Fruit fly (Drosophila melanogaster): ENCODE results near the gene NAAT1.

The NAAT1 gene

DNA sequence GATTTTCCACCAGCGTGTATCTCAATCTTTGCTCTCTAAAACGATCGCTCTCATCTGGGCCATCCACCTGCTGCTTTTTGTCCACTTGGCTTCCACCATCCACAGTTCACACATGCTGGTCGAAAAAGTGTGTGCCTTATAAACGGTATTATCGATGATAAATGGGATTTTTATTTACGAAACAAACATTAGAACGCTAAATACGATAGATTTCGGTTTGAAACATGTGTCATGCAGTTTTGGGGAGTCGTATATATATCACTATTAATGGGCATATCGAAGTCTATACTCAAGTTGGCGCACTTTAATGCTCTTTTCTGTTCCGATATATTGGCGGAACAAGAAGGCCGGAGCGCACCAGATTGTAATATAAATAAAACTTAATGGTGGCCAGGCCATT, 53.6 kb downstream of the NAAT1 start:
- TF ChIP-seq Pif1A (GFP tag; optimal IDR thresholded peaks at IDR 0.05) (no peak), CG12605 (GFP tag; IDR thresholded peaks at IDR 0.05) (no peak), D1 (tag; optimal IDR thresholded peaks at IDR 0.05) (no peak), CG10348 (GFP tag; IDR thresholded peaks at IDR 0.05) (no peak), CG9948 (tag; optimal IDR thresholded peaks at IDR 0.05) (no peak), Pif1B (GFP tag; optimal IDR thresholded peaks at IDR 0.05) (no peak)

Measured in whole organism, pupa.